Worm (Caenorhabditis elegans): ENCODE data around the gene C25F9.8.

The C25F9.8 gene

DNA sequence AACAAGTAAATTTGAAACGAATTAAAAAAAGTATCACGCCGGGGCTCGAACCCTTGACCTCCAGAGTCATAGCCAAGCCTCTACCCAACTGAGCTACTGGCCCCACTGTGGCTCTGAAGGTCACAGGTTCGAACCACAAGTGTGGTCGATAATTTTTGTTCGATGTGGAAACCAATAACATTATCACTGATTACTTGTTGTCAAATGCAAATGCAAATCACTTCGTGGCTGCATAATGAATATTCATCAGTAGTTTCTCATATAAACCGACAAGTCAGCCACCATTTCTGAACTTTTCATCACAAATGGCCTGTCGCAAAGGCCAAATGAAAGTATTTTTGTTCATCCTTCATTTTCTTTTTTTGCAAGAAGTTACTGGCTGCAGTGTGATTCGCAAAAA is at the start of gene C25F9.8:
TSS of gene C25F9.8 (plus strand) at position 301 of the 400 bp plus-strand sequence.
- no peak for TF ChIP-seq Y67H2A.10 (GFP tag; conservative IDR thresholded peaks at IDR 0.05)
- no peak for TF ChIP-seq zfh-2 (GFP tag; conservative IDR thresholded peaks at IDR 0.05)
- no peak for TF ChIP-seq ets-4 (GFP tag; optimal IDR thresholded peaks at IDR 0.05)
- TF ChIP-seq egl-18 (GFP tag; IDR thresholded peaks at IDR 0.05): no peak
- no peak for TF ChIP-seq lin-54 (GFP tag; optimal IDR thresholded peaks at IDR 0.05)
- no peak for TF ChIP-seq efl-1 (GFP tag; optimal IDR thresholded peaks at IDR 0.05)
- TF ChIP-seq bed-2 (GFP tag; IDR thresholded peaks at IDR 0.05): no peak
- no peak for TF ChIP-seq rpc-1 (optimal IDR thresholded peaks at IDR 0.05)
- TF ChIP-seq rpc-1 (tag; optimal IDR thresholded peaks at IDR 0.05): peak; percentile 46
- no peak for TF ChIP-seq F52B5.7 (tag; optimal IDR thresholded peaks at IDR 0.05)
- TF ChIP-seq ceh-58 (GFP tag; IDR thresholded peaks at IDR 0.05): no peak
- peak; percentile 35 for TF ChIP-seq tbp1 (GFP tag; optimal IDR thresholded peaks at IDR 0.05)
- TF ChIP-seq lin-35 (GFP tag; optimal IDR thresholded peaks at IDR 0.05): no peak
- TF ChIP-seq Y56A3A.18 (GFP tag; IDR thresholded peaks at IDR 0.05): no peak
- TF ChIP-seq ceh-100 (GFP tag; IDR thresholded peaks at IDR 0.05): no peak
- TF ChIP-seq madf-6 (GFP tag; IDR thresholded peaks at IDR 0.05): no peak
- no peak for TF ChIP-seq snpc-3.4 (tag; optimal IDR thresholded peaks at IDR 0.05)

DNA sequence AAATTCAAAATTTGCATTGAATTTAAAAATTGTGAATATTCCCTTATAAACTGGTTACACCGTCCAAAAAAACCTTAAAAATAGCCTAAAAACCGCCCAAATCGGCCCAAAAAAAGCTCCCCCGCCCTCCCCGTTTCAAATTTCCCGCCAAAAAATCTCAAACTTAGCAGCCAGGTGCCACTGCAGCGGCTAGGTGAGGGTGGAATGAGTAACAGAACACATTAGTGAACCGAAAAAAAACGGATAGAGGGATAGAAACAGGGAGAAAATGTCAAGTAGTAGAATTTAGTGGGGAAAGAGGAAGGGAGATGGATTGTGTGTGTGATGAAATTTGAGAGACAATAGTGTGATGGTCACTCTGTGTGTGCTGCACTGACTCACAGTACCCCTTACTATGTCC is 42.9 kb upstream of the C25F9.8 start:
- TF ChIP-seq cebp-1 (GFP tag; IDR thresholded peaks at IDR 0.05) (no peak), cebp-1 (tag; optimal IDR thresholded peaks at IDR 0.05) (peak; percentile 6), snpc-3.4 (tag; optimal IDR thresholded peaks at IDR 0.05) (no peak), hmg-20 (GFP tag; IDR thresholded peaks at IDR 0.05) (no peak)

DNA sequence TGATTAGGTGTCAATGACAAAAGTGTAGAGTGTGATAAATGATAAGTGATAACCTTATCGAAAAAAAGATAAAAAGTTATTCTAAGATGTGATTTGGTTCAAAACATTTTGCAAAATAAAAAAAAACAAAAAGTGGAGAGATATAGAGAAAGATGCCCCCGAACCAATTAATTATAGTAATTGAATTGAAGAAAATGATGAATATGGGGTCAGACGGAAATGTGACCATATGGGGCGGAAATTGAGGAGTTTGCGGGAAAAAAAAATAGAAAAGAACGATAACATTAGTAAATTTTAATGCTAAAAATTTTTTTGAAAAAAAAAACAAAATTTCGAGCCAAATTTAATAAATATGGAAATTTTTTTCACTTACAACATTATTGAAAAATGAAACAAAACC is 40.3 kb upstream of the C25F9.8 start:
- TF ChIP-seq attf-5 (GFP tag; optimal IDR thresholded peaks at IDR 0.05) (no peak), snpc-3.4 (tag; optimal IDR thresholded peaks at IDR 0.05) (no peak), C17E4.6 (GFP tag; IDR thresholded peaks at IDR 0.05) (no peak), ZK185.1 (tag; optimal IDR thresholded peaks at IDR 0.05; ENCODE audit: poor library complexity, severe bottlenecking) (no peak), cebp-1 (GFP tag; IDR thresholded peaks at IDR 0.05) (no peak), cebp-1 (tag; optimal IDR thresholded peaks at IDR 0.05) (no peak), nhr-179 (tag; optimal IDR thresholded peaks at IDR 0.05) (no peak), lsl-1 (GFP tag; optimal IDR thresholded peaks at IDR 0.05) (no peak), let-607 (tag; optimal IDR thresholded peaks at IDR 0.05) (no peak), ztf-28 (GFP tag; IDR thresholded peaks at IDR 0.05) (no peak), Y56A3A.18 (GFP tag; IDR thresholded peaks at IDR 0.05) (no peak), bed-2 (GFP tag; IDR thresholded peaks at IDR 0.05) (no peak)

- no peak for TF ChIP-seq rpc-1 (optimal IDR thresholded peaks at IDR 0.05)
- TF ChIP-seq rpc-1 (tag; optimal IDR thresholded peaks at IDR 0.05): peak; percentile 56
- TF ChIP-seq nhr-120 (GFP tag; IDR thresholded peaks at IDR 0.05): 0 out of 2 replicates have a peak, but pooled peaks have one; percentile 10
- TF ChIP-seq ztf-18 (tag; optimal IDR thresholded peaks at IDR 0.05): no peak
- no peak for TF ChIP-seq lsl-1 (GFP tag; optimal IDR thresholded peaks at IDR 0.05)
Observed at ce11 chrV:19355219-19355618, 39.6 kb upstream of the C25F9.8 start.

DNA sequence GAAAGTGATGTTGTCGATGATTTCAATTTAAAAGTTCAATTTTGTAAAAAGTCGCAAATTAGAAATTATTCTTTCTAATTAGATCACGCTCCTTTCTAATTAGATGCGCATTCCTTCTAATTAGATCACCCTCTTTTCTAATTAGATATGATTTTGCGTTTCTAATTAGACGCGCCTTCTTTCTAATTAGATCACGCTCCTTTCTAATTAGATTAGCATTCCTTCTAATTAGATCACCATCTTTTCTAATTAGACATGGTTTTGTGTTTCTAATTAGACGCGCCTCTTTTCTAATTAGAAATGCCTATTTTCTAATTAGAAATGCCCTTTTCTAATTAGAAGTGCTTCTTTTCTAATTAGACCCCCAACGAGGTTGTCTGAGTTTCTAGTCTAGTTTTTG is 38.1 kb upstream of the C25F9.8 start:
- TF ChIP-seq ztf-26 (tag; optimal IDR thresholded peaks at IDR 0.05): no peak
- no peak for TF ChIP-seq athp-1 (tag; optimal IDR thresholded peaks at IDR 0.05)
- no peak for TF ChIP-seq nhr-120 (GFP tag; IDR thresholded peaks at IDR 0.05)
- TF ChIP-seq ceh-27 (GFP tag; optimal IDR thresholded peaks at IDR 0.05): no peak
- TF ChIP-seq unc-130 (GFP tag; optimal IDR thresholded peaks at IDR 0.05): no peak
- no peak for TF ChIP-seq C17E4.6 (GFP tag; IDR thresholded peaks at IDR 0.05)
- TF ChIP-seq F10E7.11 (tag; optimal IDR thresholded peaks at IDR 0.05): no peak
- TF ChIP-seq aptf-2 (GFP tag; conservative IDR thresholded peaks at IDR 0.05): no peak
- TF ChIP-seq pbrm-1 (GFP tag; IDR thresholded peaks at IDR 0.05): no peak
- no peak for TF ChIP-seq attf-5 (GFP tag; optimal IDR thresholded peaks at IDR 0.05)
- TF ChIP-seq die-1 (tag; optimal IDR thresholded peaks at IDR 0.05): no peak
- no peak for TF ChIP-seq bed-2 (GFP tag; IDR thresholded peaks at IDR 0.05)
- TF ChIP-seq ZK185.1 (tag; optimal IDR thresholded peaks at IDR 0.05; ENCODE audit: poor library complexity, severe bottlenecking): no peak
- no peak for TF ChIP-seq atf-7 (tag; optimal IDR thresholded peaks at IDR 0.05)
- no peak for TF ChIP-seq F23B12.7 (tag; optimal IDR thresholded peaks at IDR 0.05; ENCODE audit: insufficient read depth)
- no peak for TF ChIP-seq hlh-12 (tag; optimal IDR thresholded peaks at IDR 0.05)
- no peak for TF ChIP-seq egl-44 (GFP tag; IDR thresholded peaks at IDR 0.05)
- TF ChIP-seq B0035.1 (tag; optimal IDR thresholded peaks at IDR 0.05): no peak
- no peak for TF ChIP-seq cebp-1 (GFP tag; IDR thresholded peaks at IDR 0.05)
- no peak for TF ChIP-seq cebp-1 (tag; optimal IDR thresholded peaks at IDR 0.05)
